Worm (Caenorhabditis elegans): ENCODE measurements around the gene T12D8.9.

ce11 chrIII:13622268-13622667, 5.4 kb downstream of the T12D8.9 start, which contains the start of gene hip-1:
- TF ChIP-seq elt-2 (tag; optimal IDR thresholded peaks at IDR 0.05) (no peak), pag-3 (tag; optimal IDR thresholded peaks at IDR 0.05; ENCODE audit: borderline replicate concordance) (no peak), ref-2 (tag; optimal IDR thresholded peaks at IDR 0.05) (no peak), pqm-1 (tag; optimal IDR thresholded peaks at IDR 0.05) (no peak), tbx-7 (tag; optimal IDR thresholded peaks at IDR 0.05) (no peak), sox-4 (tag; optimal IDR thresholded peaks at IDR 0.05) (no peak), ceh-6 (GFP tag; optimal IDR thresholded peaks at IDR 0.05) (no peak), ceh-19 (GFP tag; optimal IDR thresholded peaks at IDR 0.05) (no peak)

Measured in whole organism, late embryonic.